Worm (Caenorhabditis elegans) whole organism, early embryonic: ENCODE measurements around the gene K10C2.7.

ENCODE experiments used
- B0310.2 ChIP-seq: sonication (generic microtip); optimal IDR thresholded peaks from 2 replicates; lab custom pipeline; 2016; ENCODE audit warnings: mild to moderate bottlenecking, missing genetic modification characterization, missing compliant biosample characterization
- F13C5.2 ChIP-seq: sonication (generic microtip); optimal IDR thresholded peaks from 2 replicates; lab custom pipeline; 2017; ENCODE audit warnings: mild to moderate bottlenecking, missing genetic modification characterization, inconsistent platforms, missing compliant biosample characterization
- aly-1 ChIP-seq: sonication (generic microtip); optimal IDR thresholded peaks from 2 replicates; lab custom pipeline; 2016; ENCODE audit warnings: missing genetic modification characterization, missing compliant biosample characterization
- ama-1 ChIP-seq: fragments of 150-350 bp; optimal IDR thresholded peaks from 2 replicates; lab custom pipeline; 2014
- ceh-13 ChIP-seq: fragments of 200-800 bp; sonication (Bioruptor generic); optimal IDR thresholded peaks from 2 replicates; lab custom pipeline; 2018; ENCODE audit warnings: mild to moderate bottlenecking, missing genetic modification characterization, missing compliant biosample characterization
- ceh-36 ChIP-seq: sonication (generic microtip); optimal IDR thresholded peaks from 2 replicates; lab custom pipeline; 2016; ENCODE audit warnings: missing genetic modification characterization, inconsistent platforms, missing compliant biosample characterization
- ets-7 ChIP-seq: sonication (generic microtip); optimal IDR thresholded peaks from 2 replicates; lab custom pipeline; 2016; ENCODE audit warnings: missing genotype, missing genetic modification characterization, missing compliant biosample characterization
- flt-1 ChIP-seq: fragments of 200-800 bp; sonication (Bioruptor generic); IDR thresholded peaks from 2 replicates; pipeline ENCODE4 v1.3.6; 2022; ENCODE audit warnings: missing genetic modification characterization, missing compliant biosample characterization
- hmbx-1 ChIP-seq: sonication (generic microtip); optimal IDR thresholded peaks from 2 replicates; lab custom pipeline; 2016; ENCODE audit warnings: mild to moderate bottlenecking, missing genetic modification characterization, missing compliant biosample characterization
- hmg-4 ChIP-seq: fragments of 200-800 bp; sonication (Bioruptor generic); optimal IDR thresholded peaks from 2 replicates; lab custom pipeline; 2018; ENCODE audit warnings: mild to moderate bottlenecking, missing genetic modification characterization, missing compliant biosample characterization
- hnd-1 ChIP-seq: sonication (generic microtip); optimal IDR thresholded peaks from 2 replicates; lab custom pipeline; 2016; ENCODE audit warnings: missing genetic modification characterization, missing compliant biosample characterization
- pes-1 ChIP-seq: fragments of 200-800 bp; sonication (Bioruptor generic); IDR thresholded peaks from 2 replicates; pipeline ENCODE4 v1.3.6; 2022; ENCODE audit warnings: missing genetic modification reagents, missing genetic modification characterization, missing compliant biosample characterization
- scrt-1 ChIP-seq: fragments of 200-800 bp; sonication (Bioruptor generic); IDR thresholded peaks from 2 replicates; pipeline ENCODE4 v1.3.6; 2022; ENCODE audit warnings: missing genetic modification characterization, missing compliant biosample characterization
- sea-1 ChIP-seq: fragments of 200-800 bp; sonication (Bioruptor generic); conservative IDR thresholded peaks from 2 replicates; pipeline ENCODE4 v1.3.6; 2022; ENCODE audit warnings: missing genetic modification characterization, missing compliant biosample characterization
- tbx-11 ChIP-seq: fragments of 200-800 bp; sonication (Bioruptor generic); IDR thresholded peaks from 2 replicates; pipeline ENCODE4 v1.3.6; 2022; ENCODE audit warnings: missing genetic modification characterization, missing compliant biosample characterization
- tbx-37 ChIP-seq: fragments of 200-800 bp; sonication (Bioruptor generic); conservative IDR thresholded peaks from 2 replicates; pipeline ENCODE4 v1.3.6; 2022; ENCODE audit warnings: missing genetic modification reagents, missing genetic modification characterization, missing compliant biosample characterization
- tra-4 ChIP-seq: sonication (generic microtip); optimal IDR thresholded peaks from 2 replicates; lab custom pipeline; 2017; ENCODE audit warnings: missing genetic modification characterization, missing compliant biosample characterization

Gene K10C2.7

ce11 chrX:6430510-6430909, 12.8 kb downstream of the K10C2.7 start, which contains the start of gene ctsa-2:
ctsa-2 (minus strand) TSS chrX:6430610.
- TF ChIP-seq ceh-13 (no peak), ets-7 (no peak), ama-1 (lab: Kevin White, UChicago) (no peak), tra-4 (tag; lab: Kevin White, UChicago) (no peak), pes-1 (no peak), hmg-4 (GFP tag; lab: Kevin White, UChicago) (no peak), F13C5.2 (tag; lab: Kevin White, UChicago) (no peak), hnd-1 (no peak)

- no peak for TF ChIP-seq flt-1
- no peak for TF ChIP-seq hnd-1
- TF ChIP-seq scrt-1 (GFP tag; lab: Robert Waterston, UW): no peak
- no peak for TF ChIP-seq pes-1
- TF ChIP-seq hmbx-1 (tag; lab: Kevin White, UChicago): no peak
- no peak for TF ChIP-seq hmg-4 (GFP tag; lab: Kevin White, UChicago)
- TF ChIP-seq tra-4 (tag; lab: Kevin White, UChicago): no peak
- no peak for TF ChIP-seq ets-7
- TF ChIP-seq F13C5.2 (tag; lab: Kevin White, UChicago): no peak
- no peak for TF ChIP-seq ceh-36 (tag; lab: Kevin White, UChicago)
- no peak for TF ChIP-seq B0310.2 (tag; lab: Kevin White, UChicago)
- no peak for TF ChIP-seq ceh-13
- TF ChIP-seq tbx-11 (GFP tag; lab: Robert Waterston, UW): no peak
- no peak for TF ChIP-seq tbx-37 (GFP tag; lab: Robert Waterston, UW)
- no peak for TF ChIP-seq aly-1
These were observed 13.7 kb downstream of the K10C2.7 start for ce11 chrX:6429552-6429951.

ce11 chrX:6427147-6427546, 16.1 kb downstream of the K10C2.7 start:
- TF ChIP-seq ceh-36 (tag; lab: Kevin White, UChicago) (no peak), F13C5.2 (tag; lab: Kevin White, UChicago) (no peak), ceh-13 (no peak), pes-1 (no peak), tra-4 (tag; lab: Kevin White, UChicago) (no peak), ets-7 (no peak), tbx-37 (GFP tag; lab: Robert Waterston, UW) (no peak), hnd-1 (no peak), scrt-1 (GFP tag; lab: Robert Waterston, UW) (no peak), aly-1 (no peak)

ce11 chrX:6420681-6421080, 22.6 kb downstream of the K10C2.7 start, which contains the start of gene K10C2.12:
K10C2.12 (minus strand) TSS chrX:6420781.
- TF ChIP-seq aly-1 (no peak), tbx-11 (GFP tag; lab: Robert Waterston, UW) (no peak), sea-1 (GFP tag; lab: Robert Waterston, UW) (no peak), scrt-1 (GFP tag; lab: Robert Waterston, UW) (no peak), hmg-4 (GFP tag; lab: Kevin White, UChicago) (no peak), hnd-1 (no peak), F13C5.2 (tag; lab: Kevin White, UChicago) (no peak), tra-4 (tag; lab: Kevin White, UChicago) (no peak), B0310.2 (tag; lab: Kevin White, UChicago) (no peak), ceh-13 (no peak), flt-1 (no peak), tbx-37 (GFP tag; lab: Robert Waterston, UW) (no peak), ets-7 (no peak), ama-1 (lab: Kevin White, UChicago) (no peak), hmbx-1 (tag; lab: Kevin White, UChicago) (no peak), pes-1 (no peak), ceh-36 (tag; lab: Kevin White, UChicago) (no peak)

ce11 chrX:6419113-6419512, 24.2 kb downstream of the K10C2.7 start:
- no peak for TF ChIP-seq scrt-1 (GFP tag; lab: Robert Waterston, UW)
- no peak for TF ChIP-seq hnd-1
- TF ChIP-seq sea-1 (GFP tag; lab: Robert Waterston, UW): no peak
- TF ChIP-seq tra-4 (tag; lab: Kevin White, UChicago): no peak
- TF ChIP-seq B0310.2 (tag; lab: Kevin White, UChicago): no peak
- no peak for TF ChIP-seq hmg-4 (GFP tag; lab: Kevin White, UChicago)
- TF ChIP-seq ets-7: no peak
- no peak for TF ChIP-seq tbx-37 (GFP tag; lab: Robert Waterston, UW)
- no peak for TF ChIP-seq ama-1 (lab: Kevin White, UChicago)
- TF ChIP-seq aly-1: no peak
- TF ChIP-seq ceh-13: no peak
- no peak for TF ChIP-seq flt-1
- TF ChIP-seq ceh-36 (tag; lab: Kevin White, UChicago): no peak
- TF ChIP-seq pes-1: no peak
- no peak for TF ChIP-seq tbx-11 (GFP tag; lab: Robert Waterston, UW)
- TF ChIP-seq hmbx-1 (tag; lab: Kevin White, UChicago): no peak
- TF ChIP-seq F13C5.2 (tag; lab: Kevin White, UChicago): no peak

- TF ChIP-seq pes-1: no peak
- no peak for TF ChIP-seq ets-7
- TF ChIP-seq aly-1: no peak
- TF ChIP-seq tbx-11 (GFP tag; lab: Robert Waterston, UW): no peak
- no peak for TF ChIP-seq F13C5.2 (tag; lab: Kevin White, UChicago)
- TF ChIP-seq hnd-1: no peak
- TF ChIP-seq ama-1 (lab: Kevin White, UChicago): no peak
- TF ChIP-seq tbx-37 (GFP tag; lab: Robert Waterston, UW): no peak
- TF ChIP-seq hmbx-1 (tag; lab: Kevin White, UChicago): no peak
- TF ChIP-seq ceh-36 (tag; lab: Kevin White, UChicago): no peak
- no peak for TF ChIP-seq hmg-4 (GFP tag; lab: Kevin White, UChicago)
- no peak for TF ChIP-seq B0310.2 (tag; lab: Kevin White, UChicago)
- TF ChIP-seq flt-1: no peak
- no peak for TF ChIP-seq tra-4 (tag; lab: Kevin White, UChicago)
These were observed 26.8 kb downstream of the K10C2.7 start, which contains the start of gene T22E5.6 for ce11 chrX:6416357-6417087. T22E5.6 (minus strand) TSS chrX:6416407.

- TF ChIP-seq hmbx-1 (tag; lab: Kevin White, UChicago) (no peak), ets-7 (no peak), tbx-37 (GFP tag; lab: Robert Waterston, UW) (no peak), ama-1 (lab: Kevin White, UChicago) (no peak), hnd-1 (no peak), pes-1 (no peak), ceh-36 (tag; lab: Kevin White, UChicago) (no peak), scrt-1 (GFP tag; lab: Robert Waterston, UW) (no peak), flt-1 (no peak), tra-4 (tag; lab: Kevin White, UChicago) (no peak), tbx-11 (GFP tag; lab: Robert Waterston, UW) (no peak)
These were observed 29.7 kb downstream of the K10C2.7 start for ce11 chrX:6413583-6413982.
